Worm (Caenorhabditis elegans) whole organism, L2 larva: ENCODE data around the gene abu-14.

Source experiments
- R02D3.7 ChIP-seq: fragments of 150-350 bp; optimal IDR thresholded peaks from 2 replicates; lab custom pipeline; 2014; ENCODE audit warnings: missing biosample characterization, missing genetic modification characterization
- Y55F3AM.14 ChIP-seq: fragments of 200-800 bp; sonication (Bioruptor generic); optimal IDR thresholded peaks from 2 replicates; lab custom pipeline; 2018; ENCODE audit warnings: mild to moderate bottlenecking, missing genetic modification characterization, missing compliant biosample characterization
- alr-1 ChIP-seq: fragments of 150-350 bp; optimal IDR thresholded peaks from 2 replicates; lab custom pipeline; 2014; ENCODE audit warnings: missing biosample characterization, missing genetic modification characterization
- ceh-82 ChIP-seq: fragments of 150-350 bp; optimal IDR thresholded peaks from 2 replicates; lab custom pipeline; 2014; ENCODE audit warnings: missing biosample characterization, missing genetic modification characterization
- elt-1 ChIP-seq: fragments of 150-350 bp; optimal IDR thresholded peaks from 2 replicates; lab custom pipeline; 2014; ENCODE audit warnings: missing biosample characterization, missing genetic modification characterization
- snpc-4 ChIP-seq: fragments of 150-350 bp; optimal IDR thresholded peaks from 2 replicates; lab custom pipeline; 2014; ENCODE audit warnings: missing biosample characterization, missing genetic modification characterization
- zag-1 ChIP-seq: fragments of 150-350 bp; optimal IDR thresholded peaks from 2 replicates; lab custom pipeline; 2014; ENCODE audit warnings: missing biosample characterization, missing genetic modification characterization
- ztf-4 ChIP-seq: fragments of 150-350 bp; optimal IDR thresholded peaks from 2 replicates; lab custom pipeline; 2014; ENCODE audit warnings: missing biosample characterization, missing genetic modification characterization

DNA sequence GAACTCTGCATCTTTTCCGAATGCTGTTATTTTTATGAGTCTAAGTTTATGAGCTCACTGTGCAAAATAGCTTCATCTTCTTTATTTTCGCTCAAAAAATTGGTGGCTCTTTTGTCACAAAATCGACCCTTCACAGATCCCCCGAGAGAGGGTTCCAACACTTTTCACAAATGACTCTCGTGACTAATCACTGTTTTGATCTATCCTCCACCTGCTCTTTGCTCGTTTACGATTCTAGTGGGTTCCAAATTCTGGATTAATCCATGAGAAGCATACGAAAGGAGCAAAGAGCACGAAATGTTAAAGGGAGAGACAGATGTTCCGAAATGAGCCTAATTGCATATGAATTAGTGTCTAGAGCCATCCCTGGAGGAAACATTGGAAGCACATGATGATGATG, 34.4 kb upstream of the abu-14 start:
- no peak for TF ChIP-seq alr-1
- TF ChIP-seq ztf-4 (tag; lab: Kevin White, UChicago): no peak
- no peak for TF ChIP-seq ceh-82 (tag; lab: Kevin White, UChicago)
- no peak for TF ChIP-seq snpc-4 (tag; lab: Kevin White, UChicago)
- no peak for TF ChIP-seq R02D3.7 (tag; lab: Kevin White, UChicago)
- TF ChIP-seq Y55F3AM.14 (GFP tag; lab: Kevin White, UChicago): no peak
- TF ChIP-seq elt-1 (tag; lab: Kevin White, UChicago): no peak
- no peak for TF ChIP-seq zag-1 (tag; lab: Kevin White, UChicago)
